Fruit fly (Drosophila melanogaster) S2 (cell line): ENCODE measurements around the gene Zip99C.

ENCODE experiments used
- CG8478 ChIP-seq: fragments of >200 bp; optimal IDR thresholded peaks from 2 replicates; lab custom pipeline; 2018
- CTCF ChIP-seq, 2 experiments: fragments of >200 bp; optimal IDR thresholded peaks; 2 replicates each; lab custom pipeline; 2018

DNA sequence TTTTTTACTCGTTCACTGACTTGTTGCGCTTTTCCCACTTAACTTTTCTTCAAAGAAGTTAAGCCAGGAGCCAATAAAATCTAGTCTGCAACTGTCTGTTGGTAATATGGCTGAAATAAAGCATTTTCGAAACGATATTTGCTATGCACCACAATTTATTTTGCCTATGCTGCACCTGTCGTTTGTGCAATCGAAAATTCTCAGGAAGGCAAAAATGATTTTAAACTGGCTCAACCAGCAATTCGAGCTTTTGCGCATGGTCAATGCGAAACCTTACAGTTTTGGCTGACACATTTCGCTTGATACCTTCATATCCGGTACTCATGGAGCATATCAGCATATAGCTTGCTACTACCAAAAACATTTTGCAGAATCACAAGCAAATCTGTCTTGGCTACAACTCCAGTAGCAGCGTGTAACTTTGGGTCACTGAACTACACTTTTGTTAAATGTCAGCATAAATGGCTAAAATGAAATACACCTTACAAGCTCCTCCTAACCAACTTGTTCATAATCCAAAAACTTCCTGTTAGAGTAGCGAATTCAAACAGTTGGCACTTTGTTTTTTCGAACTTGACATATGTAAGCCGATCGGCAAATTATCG is 28.9 kb downstream of the Zip99C start:
- TF ChIP-seq CG8478 (lab: Kevin White, UChicago), result no peak
- no peak for TF ChIP-seq CTCF (optimal IDR thresholded peaks at IDR 0.05; lab: Kevin White, UChicago)
